Fruit fly (Drosophila melanogaster) whole organism, prepupa: ENCODE measurements around the gene CG15385.
A peak's percentile ranks its signal among the peaks of the same experiment; 100 is the strongest.

ENCODE experiments used
- Blimp-1 ChIP-seq: fragments of 200-800 bp; sonication (Bioruptor generic); optimal IDR thresholded peaks from 3 replicates; lab custom pipeline; 2017; ENCODE audit warnings: missing biosample characterization, missing genetic modification characterization, mild to moderate bottlenecking, moderate library complexity, missing genetic modification reagents
- CG10631 ChIP-seq: fragments of 200-800 bp; sonication (Bioruptor generic); optimal IDR thresholded peaks from 2 replicates; lab custom pipeline; 2016; ENCODE audit warnings: missing biosample characterization, missing genetic modification characterization
- CG10669 ChIP-seq: fragments of 200-800 bp; sonication (Bioruptor generic); optimal IDR thresholded peaks from 3 replicates; lab custom pipeline; 2018; ENCODE audit warnings: missing biosample characterization, mild to moderate bottlenecking, missing genetic modification characterization, moderate library complexity
- CG11294 ChIP-seq: fragments of 200-800 bp; sonication (Bioruptor generic); IDR thresholded peaks from 2 replicates; pipeline ENCODE4 v1.3.6; 2022; ENCODE audit warnings: missing biosample characterization, missing genetic modification characterization
- CG11762 ChIP-seq: fragments of 200-800 bp; sonication (Bioruptor generic); optimal IDR thresholded peaks from 3 replicates; lab custom pipeline; 2016; ENCODE audit warnings: missing biosample characterization, missing genetic modification characterization; ENCODE audit not compliant: insufficient read depth
- CG11902 ChIP-seq: fragments of 200-800 bp; sonication (Bioruptor generic); optimal IDR thresholded peaks from 3 replicates; lab custom pipeline; 2016; ENCODE audit warnings: missing biosample characterization, missing genetic modification characterization
- CG15336 ChIP-seq: fragments of 200-800 bp; sonication (Bioruptor generic); IDR thresholded peaks from 2 replicates; pipeline ENCODE4 v1.3.6; 2022; ENCODE audit warnings: missing biosample characterization, missing genetic modification characterization
- CG1621 ChIP-seq: fragments of 200-800 bp; sonication (Bioruptor generic); optimal IDR thresholded peaks from 3 replicates; lab custom pipeline; 2018; ENCODE audit warnings: missing biosample characterization, mild to moderate bottlenecking, missing genetic modification characterization
- CG16779 ChIP-seq: fragments of 200-800 bp; sonication (Bioruptor generic); optimal IDR thresholded peaks from 3 replicates; lab custom pipeline; 2017; ENCODE audit warnings: missing biosample characterization, mild to moderate bottlenecking, missing genetic modification characterization
- CG3032 ChIP-seq: fragments of 200-800 bp; optimal IDR thresholded peaks from 2 replicates; lab custom pipeline; 2019; ENCODE audit warnings: missing biosample characterization, mild to moderate bottlenecking, missing genetic modification characterization, moderate library complexity
- CG31627 ChIP-seq: fragments of 200-800 bp; sonication (Bioruptor generic); optimal IDR thresholded peaks from 3 replicates; lab custom pipeline; 2016; ENCODE audit warnings: missing biosample characterization, missing genetic modification characterization
- CG32006 ChIP-seq: fragments of 200-800 bp; sonication (Bioruptor generic); optimal IDR thresholded peaks from 3 replicates; lab custom pipeline; 2017; ENCODE audit warnings: missing biosample characterization, mild to moderate bottlenecking, missing genetic modification characterization
- CG34406 ChIP-seq: fragments of 200-800 bp; sonication (Bioruptor generic); optimal IDR thresholded peaks from 3 replicates; lab custom pipeline; 2016; ENCODE audit warnings: missing biosample characterization, missing genetic modification characterization
- CG3919 ChIP-seq: fragments of 200-800 bp; sonication (Bioruptor generic); optimal IDR thresholded peaks from 3 replicates; lab custom pipeline; 2016; ENCODE audit warnings: missing biosample characterization, missing genetic modification characterization
- CG6276 ChIP-seq: fragments of 200-800 bp; sonication (Bioruptor generic); optimal IDR thresholded peaks from 2 replicates; lab custom pipeline; 2017; ENCODE audit warnings: missing biosample characterization, mild to moderate bottlenecking, missing genetic modification characterization
- CG6792 ChIP-seq: fragments of 200-800 bp; sonication (Bioruptor generic); optimal IDR thresholded peaks from 3 replicates; lab custom pipeline; 2016; ENCODE audit warnings: missing biosample characterization, missing genetic modification characterization
- CG6808 ChIP-seq: fragments of 200-800 bp; sonication (Bioruptor generic); optimal IDR thresholded peaks from 3 replicates; lab custom pipeline; 2017; ENCODE audit warnings: missing biosample characterization, missing genetic modification characterization, mild to moderate bottlenecking, moderate library complexity, missing genetic modification reagents
- CG6854 ChIP-seq: fragments of 200-800 bp; sonication (Bioruptor generic); optimal IDR thresholded peaks from 2 replicates; lab custom pipeline; 2017; ENCODE audit warnings: missing biosample characterization, mild to moderate bottlenecking, missing genetic modification characterization
- CG7368 ChIP-seq: fragments of 200-800 bp; sonication (Bioruptor generic); optimal IDR thresholded peaks from 3 replicates; lab custom pipeline; 2016; ENCODE audit warnings: missing biosample characterization, missing genetic modification characterization
- CG8119 ChIP-seq: fragments of 200-800 bp; sonication (Bioruptor generic); IDR thresholded peaks from 3 replicates; pipeline ENCODE4 v1.3.6; 2022; ENCODE audit warnings: missing biosample characterization, missing genetic modification characterization
- CG8319 ChIP-seq: fragments of 200-800 bp; sonication (Bioruptor generic); optimal IDR thresholded peaks from 3 replicates; lab custom pipeline; 2016; ENCODE audit warnings: missing biosample characterization, missing genetic modification characterization
- Eip75B ChIP-seq: fragments of 200-800 bp; sonication (Bioruptor generic); optimal IDR thresholded peaks from 3 replicates; lab custom pipeline; 2016; ENCODE audit warnings: missing biosample characterization, missing genetic modification characterization
- Eip78C ChIP-seq: fragments of 200-800 bp; sonication (Bioruptor generic); peaks from one replicate; lab custom pipeline; 2016; ENCODE audit warnings: missing biosample characterization, missing genetic modification characterization
- Eip93F ChIP-seq: fragments of 200-800 bp; sonication (Bioruptor generic); optimal IDR thresholded peaks from 2 replicates; lab custom pipeline; 2016; ENCODE audit warnings: missing biosample characterization, mild to moderate bottlenecking, missing genetic modification characterization
- Ets21C ChIP-seq: fragments of 200-800 bp; sonication (Bioruptor generic); optimal IDR thresholded peaks from 3 replicates; lab custom pipeline; 2016; ENCODE audit warnings: missing biosample characterization, missing genetic modification characterization
- Ets96B ChIP-seq: fragments of 200-800 bp; optimal IDR thresholded peaks from 2 replicates; lab custom pipeline; 2019; ENCODE audit warnings: missing biosample characterization, mild to moderate bottlenecking, missing genetic modification characterization, moderate library complexity
- Gug ChIP-seq: fragments of 200-800 bp; sonication (Bioruptor generic); IDR thresholded peaks from 2 replicates; pipeline ENCODE4 v1.3.6; 2022; ENCODE audit warnings: missing biosample characterization, missing genetic modification characterization
- Hr38 ChIP-seq: sonication (Bioruptor generic); optimal IDR thresholded peaks from 2 replicates; lab custom pipeline; 2016; ENCODE audit warnings: missing biosample characterization, missing genetic modification characterization
- Hr4 ChIP-seq: fragments of 200-800 bp; sonication (Bioruptor generic); optimal IDR thresholded peaks from 3 replicates; lab custom pipeline; 2016; ENCODE audit warnings: missing biosample characterization, missing genetic modification characterization
- Lpt ChIP-seq: fragments of 200-800 bp; sonication (Bioruptor generic); optimal IDR thresholded peaks from 3 replicates; lab custom pipeline; 2016; ENCODE audit warnings: missing biosample characterization, missing genetic modification characterization
- Met ChIP-seq: fragments of 200-800 bp; sonication (Bioruptor generic); optimal IDR thresholded peaks from 3 replicates; lab custom pipeline; 2016; ENCODE audit warnings: missing biosample characterization, missing genetic modification characterization
- OdsH ChIP-seq: fragments of 200-800 bp; sonication (Bioruptor generic); optimal IDR thresholded peaks from 3 replicates; lab custom pipeline; 2016; ENCODE audit warnings: missing biosample characterization, missing genetic modification characterization
- Sox14 ChIP-seq: fragments of 200-800 bp; sonication (Bioruptor generic); optimal IDR thresholded peaks from 3 replicates; lab custom pipeline; 2016; ENCODE audit warnings: missing biosample characterization, missing genetic modification characterization
- Sox15 ChIP-seq: fragments of 200-800 bp; sonication (Bioruptor generic); optimal IDR thresholded peaks from 3 replicates; lab custom pipeline; 2016; ENCODE audit warnings: missing biosample characterization, missing genetic modification characterization
- achi ChIP-seq: fragments of 200-800 bp; sonication (Bioruptor generic); optimal IDR thresholded peaks from 3 replicates; lab custom pipeline; 2016; ENCODE audit warnings: missing biosample characterization, missing genetic modification characterization
- cyc ChIP-seq: fragments of 200-800 bp; sonication (Bioruptor generic); optimal IDR thresholded peaks from 3 replicates; lab custom pipeline; 2016; ENCODE audit warnings: missing biosample characterization, missing genetic modification characterization
- dac ChIP-seq: fragments of 200-800 bp; sonication (Bioruptor generic); optimal IDR thresholded peaks from 2 replicates; lab custom pipeline; 2017; ENCODE audit warnings: missing biosample characterization, mild to moderate bottlenecking, missing genetic modification characterization
- eg ChIP-seq: fragments of 200-800 bp; sonication (Bioruptor generic); IDR thresholded peaks from 3 replicates; pipeline ENCODE4 v1.3.6; 2022; ENCODE audit warnings: missing biosample characterization, missing genetic modification characterization
- fd59A ChIP-seq: fragments of 200-800 bp; sonication (Bioruptor generic); optimal IDR thresholded peaks from 2 replicates; lab custom pipeline; 2017; ENCODE audit warnings: missing biosample characterization, mild to moderate bottlenecking, missing genetic modification characterization, missing genetic modification reagents
- fd85E ChIP-seq: fragments of 200-800 bp; sonication (Bioruptor generic); optimal IDR thresholded peaks from 3 replicates; lab custom pipeline; 2016; ENCODE audit warnings: missing biosample characterization, missing genetic modification characterization
- lz ChIP-seq: fragments of 200-800 bp; sonication (Bioruptor generic); optimal IDR thresholded peaks from 3 replicates; lab custom pipeline; 2016; ENCODE audit warnings: missing biosample characterization, missing genetic modification characterization
- net ChIP-seq: fragments of 200-800 bp; sonication (Bioruptor generic); optimal IDR thresholded peaks from 3 replicates; lab custom pipeline; 2016; ENCODE audit warnings: missing biosample characterization, missing genetic modification characterization
- pdm3 ChIP-seq: fragments of 200-800 bp; sonication (Bioruptor generic); optimal IDR thresholded peaks from 3 replicates; lab custom pipeline; 2016; ENCODE audit warnings: missing biosample characterization, missing genetic modification characterization
- salr ChIP-seq, 2 experiments: fragments of 200-800 bp; sonication (Bioruptor generic); optimal IDR thresholded peaks; 3 replicates each; lab custom pipeline; 2016 to 2018; ENCODE audit warnings: missing biosample characterization in 2 of 2, missing genetic modification characterization in 2 of 2, mild to moderate bottlenecking in 1 of 2
- spab ChIP-seq: fragments of 200-800 bp; sonication (Bioruptor generic); optimal IDR thresholded peaks from 2 replicates; lab custom pipeline; 2017; ENCODE audit warnings: missing biosample characterization, mild to moderate bottlenecking, missing genetic modification characterization, missing genetic modification reagents
- ss ChIP-seq, 2 experiments: fragments of 200-800 bp; sonication (Bioruptor generic); optimal IDR thresholded peaks; 2 replicates in 1 of 2; 3 replicates in 1 of 2; lab custom pipeline; 2017 to 2018; ENCODE audit warnings: mild to moderate bottlenecking in 2 of 2, missing biosample characterization in 2 of 2, missing genetic modification characterization in 2 of 2, moderate library complexity in 1 of 2
- svp ChIP-seq: fragments of 200-800 bp; sonication (Bioruptor generic); peaks from one replicate; lab custom pipeline; 2016; ENCODE audit warnings: missing biosample characterization, missing genetic modification characterization
- vri ChIP-seq: fragments of 200-800 bp; sonication (Bioruptor generic); optimal IDR thresholded peaks from 3 replicates; lab custom pipeline; 2016; ENCODE audit warnings: missing biosample characterization, mild to moderate bottlenecking, missing genetic modification characterization

Gene CG15385

dm6 chr2L:2199433-2199796 lies 13.0 kb downstream of the CG15385 start:
- TF ChIP-seq CG6792 (GFP tag; lab: Kevin White, UChicago), result no peak
- TF ChIP-seq CG7368, result no peak
- no peak for TF ChIP-seq dac (GFP tag; lab: Kevin White, UChicago)
- TF ChIP-seq Ets21C (GFP tag; lab: Kevin White, UChicago), result no peak
- no peak for TF ChIP-seq CG3032
- TF ChIP-seq OdsH, result no peak
- no peak for TF ChIP-seq Lpt (GFP tag; lab: Kevin White, UChicago)
- no peak for TF ChIP-seq CG32006 (GFP tag; lab: Kevin White, UChicago)
- no peak for TF ChIP-seq Gug
- TF ChIP-seq CG31627, result no peak
- no peak for TF ChIP-seq vri (GFP tag; lab: Kevin White, UChicago)

- no peak for TF ChIP-seq CG15336 (GFP tag; lab: Robert Waterston, UW)
- TF ChIP-seq cyc (GFP tag; lab: Kevin White, UChicago), result peak; percentile 99
- peak; percentile 94 for TF ChIP-seq CG6808 (GFP tag; lab: Kevin White, UChicago)
- TF ChIP-seq Sox15 (GFP tag; lab: Kevin White, UChicago), result peak; percentile 98
- peak; percentile 94 for TF ChIP-seq CG10669 (GFP tag; lab: Kevin White, UChicago)
- peak; percentile 90 for TF ChIP-seq Blimp-1 (GFP tag; lab: Kevin White, UChicago)
- TF ChIP-seq Sox14 (GFP tag; lab: Kevin White, UChicago), result peak; percentile 99
- peak; percentile 51 for TF ChIP-seq Hr38 (GFP tag; lab: Kevin White, UChicago)
- peak; percentile 99 for TF ChIP-seq CG31627
- TF ChIP-seq Hr4 (GFP tag; lab: Kevin White, UChicago), result peak; percentile 98
- peak; percentile 92 to 93 for TF ChIP-seq ss (GFP tag; optimal IDR thresholded peaks at IDR 0.05; lab: Kevin White, UChicago)
- peak; percentile 94 to 98 for TF ChIP-seq salr (GFP tag; optimal IDR thresholded peaks at IDR 0.05; lab: Kevin White, UChicago)
- TF ChIP-seq Eip93F (GFP tag; lab: Kevin White, UChicago), result no peak
- TF ChIP-seq CG6276 (GFP tag; lab: Kevin White, UChicago), result peak; percentile 96
- TF ChIP-seq CG7368, result peak; percentile 94
- TF ChIP-seq CG11762, result peak; percentile 98
- TF ChIP-seq lz (GFP tag; lab: Kevin White, UChicago), result peak; percentile 99
- no peak for TF ChIP-seq eg
- no peak for TF ChIP-seq CG8119 (GFP tag; lab: Robert Waterston, UW)
- TF ChIP-seq svp (GFP tag; lab: Kevin White, UChicago), result peak; percentile 99
- peak; percentile 99 for TF ChIP-seq Eip78C (GFP tag; lab: Kevin White, UChicago)
- peak; percentile 99 for TF ChIP-seq CG3919 (GFP tag; lab: Kevin White, UChicago)
- TF ChIP-seq CG1621, result peak; percentile 94
- peak; percentile 99 for TF ChIP-seq Met (GFP tag; lab: Kevin White, UChicago)
- TF ChIP-seq OdsH, result peak; percentile 98
- peak; percentile 98 for TF ChIP-seq CG32006 (GFP tag; lab: Kevin White, UChicago)
- TF ChIP-seq spab, result peak; percentile 96
- TF ChIP-seq fd85E (GFP tag; lab: Kevin White, UChicago), result peak; percentile 92
- TF ChIP-seq CG34406 (GFP tag; lab: Kevin White, UChicago), result peak; percentile 98
- TF ChIP-seq Lpt (GFP tag; lab: Kevin White, UChicago), result peak; percentile 97
- peak; percentile 99 for TF ChIP-seq pdm3 (GFP tag; lab: Kevin White, UChicago)
- peak; percentile 95 for TF ChIP-seq CG6854 (GFP tag; lab: Kevin White, UChicago)
- peak; percentile 100 for TF ChIP-seq vri (GFP tag; lab: Kevin White, UChicago)
- peak; percentile 97 for TF ChIP-seq net
- peak; percentile 99 for TF ChIP-seq Eip75B
- TF ChIP-seq CG10631 (GFP tag; lab: Kevin White, UChicago), result peak; percentile 99
- TF ChIP-seq Ets96B (tag; lab: Kevin White, UChicago), result peak; percentile 97
- peak; percentile 98 for TF ChIP-seq CG8319
- peak; percentile 94 for TF ChIP-seq CG16779 (tag; lab: Kevin White, UChicago)
- TF ChIP-seq CG6792 (GFP tag; lab: Kevin White, UChicago), result peak; percentile 98
- TF ChIP-seq CG11902, result peak; percentile 98
- peak; percentile 97 for TF ChIP-seq achi (GFP tag; lab: Kevin White, UChicago)
- no peak for TF ChIP-seq CG11294 (GFP tag; lab: Robert Waterston, UW)
- TF ChIP-seq fd59A (GFP tag; lab: Kevin White, UChicago), result peak; percentile 95
Measured at dm6 chr2L:2198613-2199432, 13.5 kb downstream of the CG15385 start.
